Fruit fly (Drosophila melanogaster) whole organism, embryonic: ENCODE measurements around the gene CG34427.

Experiments
- Ada2b ChIP-seq: fragments of 200-800 bp; sonication (Bioruptor generic); IDR thresholded peaks from 2 replicates; pipeline ENCODE4 v1.3.6; 2022; ENCODE audit warnings: missing biosample characterization, missing genetic modification characterization
- Atf6 ChIP-seq: fragments of 200-800 bp; sonication (Bioruptor generic); IDR thresholded peaks from 2 replicates; pipeline ENCODE4 v1.3.6; 2022; ENCODE audit warnings: missing biosample characterization, missing genetic modification characterization
- CG10543 ChIP-seq: fragments of 200-800 bp; sonication (Bioruptor generic); optimal IDR thresholded peaks from 3 replicates; lab custom pipeline; 2017; ENCODE audit warnings: missing biosample characterization, mild to moderate bottlenecking, missing genetic modification characterization, moderate library complexity
- CG10979 ChIP-seq: fragments of 200-800 bp; sonication (Bioruptor generic); optimal IDR thresholded peaks from 2 replicates; lab custom pipeline; 2018; ENCODE audit warnings: missing biosample characterization, mild to moderate bottlenecking, missing genetic modification characterization, moderate library complexity
- CG11093 ChIP-seq: fragments of 200-800 bp; sonication (Bioruptor generic); IDR thresholded peaks from 3 replicates; pipeline ENCODE4 v1.3.6; 2022; ENCODE audit warnings: missing biosample characterization, missing genetic modification characterization
- CG12071 ChIP-seq: fragments of 200-800 bp; sonication (Bioruptor generic); optimal IDR thresholded peaks from 3 replicates; lab custom pipeline; 2018; ENCODE audit warnings: missing biosample characterization, mild to moderate bottlenecking, missing genetic modification characterization
- CG15479 ChIP-seq: fragments of 200-800 bp; sonication (Bioruptor generic); optimal IDR thresholded peaks from 3 replicates; lab custom pipeline; 2019; ENCODE audit warnings: missing biosample characterization, mild to moderate bottlenecking, missing genetic modification characterization, moderate library complexity
- CG15514 ChIP-seq: fragments of 200-800 bp; sonication (Bioruptor generic); optimal IDR thresholded peaks from 3 replicates; lab custom pipeline; 2017; ENCODE audit warnings: missing biosample characterization, missing genetic modification characterization, mild to moderate bottlenecking, moderate library complexity, missing genetic modification reagents
- CG15696 ChIP-seq: fragments of 200-800 bp; sonication (Bioruptor generic); optimal IDR thresholded peaks from 2 replicates; lab custom pipeline; 2019; ENCODE audit warnings: missing biosample characterization, mild to moderate bottlenecking, missing genetic modification characterization, moderate library complexity
- CG17385 ChIP-seq: fragments of 200-800 bp; sonication (Bioruptor generic); optimal IDR thresholded peaks from 3 replicates; lab custom pipeline; 2018; ENCODE audit warnings: missing biosample characterization, mild to moderate bottlenecking, missing genetic modification characterization
- CG1832 ChIP-seq: fragments of 200-800 bp; sonication (Bioruptor generic); optimal IDR thresholded peaks from 2 replicates; lab custom pipeline; 2017; ENCODE audit warnings: missing biosample characterization, mild to moderate bottlenecking, missing genetic modification characterization, inconsistent platforms
- CG32767 ChIP-seq: fragments of 200-800 bp; sonication (Bioruptor generic); IDR thresholded peaks from 2 replicates; pipeline ENCODE4 v1.3.6; 2022; ENCODE audit warnings: missing biosample characterization, missing genetic modification characterization
- CG32772 ChIP-seq: fragments of 200-800 bp; sonication (Bioruptor generic); IDR thresholded peaks from 2 replicates; pipeline ENCODE4 v1.3.6; 2022; ENCODE audit warnings: missing biosample characterization, missing genetic modification characterization
- CG4617 ChIP-seq: fragments of 200-800 bp; sonication (Bioruptor generic); optimal IDR thresholded peaks from 3 replicates; lab custom pipeline; 2016; ENCODE audit warnings: missing biosample characterization, missing genetic modification characterization, borderline replicate concordance
- CG6791 ChIP-seq: fragments of 200-800 bp; sonication (Bioruptor generic); IDR thresholded peaks from 3 replicates; pipeline ENCODE4 v1.3.6; 2022; ENCODE audit warnings: missing biosample characterization, missing genetic modification characterization; ENCODE audit not compliant: partially characterized antibody
- CG7372 ChIP-seq: fragments of 200-800 bp; sonication (Bioruptor generic); IDR thresholded peaks from 2 replicates; pipeline ENCODE4 v1.3.6; 2022; ENCODE audit warnings: missing biosample characterization, missing genetic modification characterization
- CG7928 ChIP-seq: fragments of 200-800 bp; sonication (Bioruptor generic); optimal IDR thresholded peaks from 2 replicates; lab custom pipeline; 2017; ENCODE audit warnings: missing biosample characterization, mild to moderate bottlenecking, missing genetic modification characterization
- CHES-1-like ChIP-seq: fragments of 200-800 bp; sonication (Bioruptor generic); optimal IDR thresholded peaks from 2 replicates; lab custom pipeline; 2016; ENCODE audit warnings: missing biosample characterization, missing genetic modification characterization
- Camta ChIP-seq: fragments of 200-800 bp; sonication (Bioruptor generic); optimal IDR thresholded peaks from 2 replicates; lab custom pipeline; 2016; ENCODE audit warnings: missing biosample characterization, missing genetic modification characterization
- E2f2 ChIP-seq: fragments of 200-800 bp; sonication (Bioruptor generic); IDR thresholded peaks from 2 replicates; pipeline ENCODE4 v1.3.6; 2022; ENCODE audit warnings: missing biosample characterization, missing genetic modification characterization
- Fer1 ChIP-seq: fragments of 200-800 bp; sonication (Bioruptor generic); optimal IDR thresholded peaks from 2 replicates; lab custom pipeline; 2017; ENCODE audit warnings: missing biosample characterization, mild to moderate bottlenecking, missing genetic modification characterization
- GATAe ChIP-seq: fragments of 200-800 bp; sonication (Bioruptor generic); conservative IDR thresholded peaks from 2 replicates; pipeline ENCODE4 v1.3.6; 2022; ENCODE audit warnings: missing biosample characterization, missing genetic modification characterization
- HHEX ChIP-seq: fragments of 200-800 bp; sonication (Bioruptor generic); optimal IDR thresholded peaks from 3 replicates; lab custom pipeline; 2017; ENCODE audit warnings: missing biosample characterization, mild to moderate bottlenecking, missing genetic modification characterization, missing genetic modification reagents
- Max ChIP-seq: fragments of 200-800 bp; sonication (Bioruptor generic); optimal IDR thresholded peaks from 2 replicates; lab custom pipeline; 2016; ENCODE audit warnings: missing biosample characterization, mild to moderate bottlenecking, missing genetic modification characterization
- Mes4 ChIP-seq: fragments of 200-800 bp; sonication (Bioruptor generic); optimal IDR thresholded peaks from 2 replicates; lab custom pipeline; 2016; ENCODE audit warnings: missing biosample characterization, missing genetic modification characterization
- Scr ChIP-seq: fragments of 200-800 bp; sonication (Bioruptor generic); IDR thresholded peaks from 2 replicates; pipeline ENCODE4 v1.3.6; 2022; ENCODE audit warnings: missing biosample characterization, missing genetic modification characterization; ENCODE audit not compliant: partially characterized antibody
- Ssrp ChIP-seq: fragments of 200-800 bp; sonication (Bioruptor generic); optimal IDR thresholded peaks from 2 replicates; lab custom pipeline; 2018; ENCODE audit warnings: missing biosample characterization, mild to moderate bottlenecking, missing genetic modification characterization, moderate library complexity
- corto ChIP-seq: fragments of 200-800 bp; sonication (Bioruptor generic); optimal IDR thresholded peaks from 2 replicates; lab custom pipeline; 2016; ENCODE audit warnings: missing biosample characterization, mild to moderate bottlenecking, missing genetic modification characterization, moderate library complexity
- cwo ChIP-seq: fragments of 200-800 bp; sonication (Bioruptor generic); optimal IDR thresholded peaks from 3 replicates; lab custom pipeline; 2017; ENCODE audit warnings: missing biosample characterization, missing genetic modification characterization, mild to moderate bottlenecking, moderate library complexity, missing genetic modification reagents
- dimm ChIP-seq: fragments of 200-800 bp; sonication (Bioruptor generic); IDR thresholded peaks from 2 replicates; pipeline ENCODE4 v1.3.6; 2022; ENCODE audit warnings: missing biosample characterization, missing genetic modification characterization
- gem ChIP-seq: fragments of 200-800 bp; sonication (Bioruptor generic); optimal IDR thresholded peaks from 2 replicates; lab custom pipeline; 2019; ENCODE audit warnings: missing biosample characterization, mild to moderate bottlenecking, missing genetic modification characterization, moderate library complexity
- grau ChIP-seq: fragments of 200-800 bp; optimal IDR thresholded peaks from 3 replicates; lab custom pipeline; 2019; ENCODE audit warnings: missing biosample characterization, mild to moderate bottlenecking, missing genetic modification characterization, moderate library complexity
- hkb ChIP-seq, 2 experiments: fragments of 200-800 bp in 1 of 2; fragments of >200 bp in 1 of 2; sonication (Bioruptor generic) in 1 of 2; IDR thresholded peaks in 1 of 2; optimal IDR thresholded peaks in 1 of 2; 2 replicates each; pipeline versions ENCODE4 v1.3.6 to Lab custom; 2017 to 2022; ENCODE audit warnings: missing biosample characterization in 1 of 2, missing genetic modification characterization in 1 of 2
- jigr1 ChIP-seq: fragments of 200-800 bp; sonication (Bioruptor generic); IDR thresholded peaks from 3 replicates; pipeline ENCODE4 v1.3.6; 2022; ENCODE audit warnings: missing biosample characterization, missing genetic modification characterization
- jing ChIP-seq: fragments of 200-800 bp; sonication (Bioruptor generic); optimal IDR thresholded peaks from 2 replicates; lab custom pipeline; 2018; ENCODE audit warnings: missing biosample characterization, mild to moderate bottlenecking, missing genetic modification characterization
- ken ChIP-seq: fragments of 200-800 bp; sonication (Bioruptor generic); IDR thresholded peaks from 3 replicates; pipeline ENCODE4 v1.3.6; 2022; ENCODE audit warnings: missing biosample characterization, missing genetic modification characterization
- lilli ChIP-seq: fragments of 200-800 bp; sonication (Bioruptor generic); optimal IDR thresholded peaks from 3 replicates; lab custom pipeline; 2016; ENCODE audit warnings: missing biosample characterization, missing genetic modification characterization
- lmd ChIP-seq: fragments of 200-800 bp; sonication (Bioruptor generic); IDR thresholded peaks from 2 replicates; pipeline ENCODE4 v1.3.6; 2022; ENCODE audit warnings: missing biosample characterization, missing genetic modification characterization
- nau ChIP-seq: fragments of 200-800 bp; sonication (Bioruptor generic); optimal IDR thresholded peaks from 3 replicates; lab custom pipeline; 2017; ENCODE audit warnings: missing biosample characterization, mild to moderate bottlenecking, missing genetic modification characterization, missing genetic modification reagents
- pb ChIP-seq: fragments of 200-800 bp; sonication (Bioruptor generic); optimal IDR thresholded peaks from 3 replicates; lab custom pipeline; 2016; ENCODE audit warnings: missing biosample characterization, missing genetic modification characterization
- rib ChIP-seq: fragments of 200-800 bp; sonication (Bioruptor generic); IDR thresholded peaks from 2 replicates; pipeline ENCODE4 v1.3.6; 2022; ENCODE audit warnings: missing biosample characterization, missing genetic modification characterization
- ro ChIP-seq: fragments of 200-800 bp; sonication (Bioruptor generic); IDR thresholded peaks from 2 replicates; pipeline ENCODE4 v1.3.6; 2022; ENCODE audit warnings: missing biosample characterization, missing genetic modification characterization
- row ChIP-seq: fragments of 200-800 bp; sonication (Bioruptor generic); IDR thresholded peaks from 3 replicates; pipeline ENCODE4 v1.3.6; 2022; ENCODE audit warnings: missing biosample characterization, missing genetic modification characterization
- salm ChIP-seq: fragments of 200-800 bp; sonication (Bioruptor generic); optimal IDR thresholded peaks from 2 replicates; lab custom pipeline; 2018; ENCODE audit warnings: missing biosample characterization, mild to moderate bottlenecking, missing genetic modification characterization
- sc ChIP-seq, 3 experiments: fragments of >200 bp in 2 of 3; fragments of 200-800 bp in 1 of 3; sonication (Bioruptor generic) in 1 of 3; optimal IDR thresholded peaks; 2 replicates in 2 of 3; 3 replicates in 1 of 3; lab custom pipeline; 2017; ENCODE audit warnings: mild to moderate bottlenecking in 1 of 3, missing biosample characterization in 1 of 3, missing genetic modification characterization in 1 of 3, missing genetic modification reagents in 1 of 3
- scrt ChIP-seq: fragments of 200-800 bp; sonication (Bioruptor generic); optimal IDR thresholded peaks from 2 replicates; lab custom pipeline; 2018; ENCODE audit warnings: missing biosample characterization, mild to moderate bottlenecking, missing genetic modification characterization, moderate library complexity
- slou ChIP-seq: fragments of 200-800 bp; sonication (Bioruptor generic); optimal IDR thresholded peaks from 3 replicates; lab custom pipeline; 2016; ENCODE audit warnings: missing biosample characterization, missing genetic modification characterization
- z ChIP-seq: fragments of 200-800 bp; sonication (Bioruptor generic); IDR thresholded peaks from 3 replicates; pipeline ENCODE4 v1.3.6; 2022; ENCODE audit warnings: missing biosample characterization, missing genetic modification characterization
- zfh1 ChIP-seq: fragments of 200-800 bp; sonication (Bioruptor generic); IDR thresholded peaks from 3 replicates; pipeline ENCODE4 v1.3.6; 2022; ENCODE audit warnings: missing biosample characterization, missing genetic modification characterization

CG34427 gene

dm6 chr3L:8765969-8766538, 38.5 kb upstream of the CG34427 start (continued):
- peak; percentile 99 for TF ChIP-seq lmd
- peak; percentile 97 for TF ChIP-seq CG12071 (GFP tag; lab: Kevin White, UChicago)
- peak; percentile 99 for TF ChIP-seq lilli (GFP tag; lab: Kevin White, UChicago)
- no peak for TF ChIP-seq hkb (optimal IDR thresholded peaks at IDR 0.05; lab: Kevin White, UChicago)
- peak; percentile 96 for TF ChIP-seq hkb (GFP tag; IDR thresholded peaks at IDR 0.05; lab: Robert Waterston, UW)
- peak; percentile 98 for TF ChIP-seq CG10543 (GFP tag; lab: Kevin White, UChicago)
- TF ChIP-seq row, result peak; percentile 98
- TF ChIP-seq jigr1 (GFP tag; lab: Robert Waterston, UW), result peak; percentile 98
- peak; percentile 86 for TF ChIP-seq scrt (GFP tag; lab: Kevin White, UChicago)
- TF ChIP-seq Scr (GFP tag; lab: Robert Waterston, UW), result peak; percentile 44
- TF ChIP-seq Camta (GFP tag; lab: Kevin White, UChicago), result peak; percentile 91
- peak; percentile 98 for TF ChIP-seq Ada2b (GFP tag; lab: Robert Waterston, UW)
- peak; percentile 94 for TF ChIP-seq rib (GFP tag; lab: Robert Waterston, UW)
- peak; percentile 98 for TF ChIP-seq Fer1
- peak; percentile 99 for TF ChIP-seq gem (tag; lab: Kevin White, UChicago)
- TF ChIP-seq CG15514 (GFP tag; lab: Kevin White, UChicago), result peak; percentile 87
- no peak for TF ChIP-seq sc (optimal IDR thresholded peaks at IDR 0.05; lab: Kevin White, UChicago)
- TF ChIP-seq sc (GFP tag; optimal IDR thresholded peaks at IDR 0.05; lab: Kevin White, UChicago), result peak; percentile 98
- peak; percentile 83 for TF ChIP-seq E2f2 (GFP tag; lab: Robert Waterston, UW)
- peak; percentile 97 for TF ChIP-seq salm
- peak; percentile 95 for TF ChIP-seq ro (GFP tag; lab: Robert Waterston, UW)
- TF ChIP-seq CHES-1-like, result peak; percentile 97
- TF ChIP-seq Atf6, result peak; percentile 98
- TF ChIP-seq CG32767 (GFP tag; lab: Robert Waterston, UW), result peak; percentile 96
- TF ChIP-seq cwo, result peak; percentile 94
- peak; percentile 97 for TF ChIP-seq CG4617 (GFP tag; lab: Kevin White, UChicago)
- peak; percentile 80 for TF ChIP-seq slou
- TF ChIP-seq CG11093 (GFP tag; lab: Robert Waterston, UW), result peak; percentile 96
- peak; percentile 98 for TF ChIP-seq jing (GFP tag; lab: Kevin White, UChicago)
- peak; percentile 99 for TF ChIP-seq CG7372 (GFP tag; lab: Robert Waterston, UW)
- peak; percentile 76 for TF ChIP-seq corto
- TF ChIP-seq CG15696 (tag; lab: Kevin White, UChicago), result peak; percentile 64
- TF ChIP-seq dimm (GFP tag; lab: Robert Waterston, UW), result peak; percentile 92
- peak; percentile 98 for TF ChIP-seq grau (tag; lab: Kevin White, UChicago)
- TF ChIP-seq CG17385, result peak; percentile 100
- TF ChIP-seq CG7928 (GFP tag; lab: Kevin White, UChicago), result peak; percentile 77
- peak; percentile 97 for TF ChIP-seq zfh1 (GFP tag; lab: Robert Waterston, UW)
- peak; percentile 96 for TF ChIP-seq HHEX
- no peak for TF ChIP-seq CG1832 (GFP tag; lab: Kevin White, UChicago)
- TF ChIP-seq CG10979 (tag; lab: Kevin White, UChicago), result peak; percentile 98
- TF ChIP-seq GATAe (GFP tag; lab: Robert Waterston, UW), result peak; percentile 87
- no peak for TF ChIP-seq z
- peak; percentile 99 for TF ChIP-seq Max (GFP tag; lab: Kevin White, UChicago)
- TF ChIP-seq CG6791 (GFP tag; lab: Robert Waterston, UW), result peak; percentile 55; the same call in 2 of the 3 replicates
- peak; percentile 96 for TF ChIP-seq nau
- TF ChIP-seq Mes4 (GFP tag; lab: Kevin White, UChicago), result peak; percentile 97
- TF ChIP-seq CG15479 (GFP tag; lab: Kevin White, UChicago), result no peak
- peak; percentile 99 for TF ChIP-seq Ssrp (tag; lab: Kevin White, UChicago)
- TF ChIP-seq pb (GFP tag; lab: Kevin White, UChicago), result peak; percentile 86
- peak; percentile 97 for TF ChIP-seq CG32772 (GFP tag; lab: Robert Waterston, UW)
- peak; percentile 98 for TF ChIP-seq ken (GFP tag; lab: Robert Waterston, UW)
